Fruit fly (Drosophila melanogaster) whole organism, embryonic: ENCODE measurements around the gene Acp63F.

Source experiments
- C15 ChIP-seq: fragments of 200-800 bp; sonication (Bioruptor generic); IDR thresholded peaks from 3 replicates; pipeline ENCODE4 v1.3.6; 2022; ENCODE audit warnings: missing biosample characterization, missing genetic modification characterization
- CG11093 ChIP-seq: fragments of 200-800 bp; sonication (Bioruptor generic); IDR thresholded peaks from 3 replicates; pipeline ENCODE4 v1.3.6; 2022; ENCODE audit warnings: missing biosample characterization, missing genetic modification characterization
- CG14050 ChIP-seq: fragments of 200-800 bp; sonication (Bioruptor generic); IDR thresholded peaks from 3 replicates; pipeline ENCODE4 v1.3.6; 2022; ENCODE audit warnings: missing biosample characterization, missing genetic modification characterization
- CG15269 ChIP-seq: fragments of 200-800 bp; sonication (Bioruptor generic); optimal IDR thresholded peaks from 2 replicates; lab custom pipeline; 2018; ENCODE audit warnings: missing biosample characterization, mild to moderate bottlenecking, missing genetic modification characterization, moderate library complexity
- CG17802 ChIP-seq: fragments of 200-800 bp; sonication (Bioruptor generic); optimal IDR thresholded peaks from 2 replicates; lab custom pipeline; 2018; ENCODE audit warnings: missing biosample characterization, mild to moderate bottlenecking, missing genetic modification characterization, moderate library complexity
- CG18262 ChIP-seq: fragments of 200-800 bp; optimal IDR thresholded peaks from 3 replicates; lab custom pipeline; 2019; ENCODE audit warnings: missing biosample characterization, mild to moderate bottlenecking, missing genetic modification characterization, moderate library complexity
- CG2678 ChIP-seq: fragments of 200-800 bp; sonication (Bioruptor generic); optimal IDR thresholded peaks from 3 replicates; lab custom pipeline; 2019; ENCODE audit warnings: missing biosample characterization, mild to moderate bottlenecking, missing genetic modification characterization, moderate library complexity
- CG2875 ChIP-seq: fragments of 200-800 bp; sonication (Bioruptor generic); optimal IDR thresholded peaks from 2 replicates; lab custom pipeline; 2017; ENCODE audit warnings: missing biosample characterization, mild to moderate bottlenecking, missing genetic modification characterization, missing genetic modification reagents
- CG3838 ChIP-seq: fragments of 200-800 bp; sonication (Bioruptor generic); optimal IDR thresholded peaks from 3 replicates; lab custom pipeline; 2016; ENCODE audit warnings: missing biosample characterization, missing genetic modification characterization
- CG4282 ChIP-seq: fragments of 200-800 bp; sonication (Bioruptor generic); optimal IDR thresholded peaks from 2 replicates; lab custom pipeline; 2016; ENCODE audit warnings: missing biosample characterization, missing genetic modification characterization
- CG4707 ChIP-seq: fragments of 200-800 bp; sonication (Bioruptor generic); optimal IDR thresholded peaks from 2 replicates; lab custom pipeline; 2018; ENCODE audit warnings: missing biosample characterization, mild to moderate bottlenecking, missing genetic modification characterization, moderate library complexity
- CG6683 ChIP-seq: fragments of 200-800 bp; sonication (Bioruptor generic); optimal IDR thresholded peaks from 2 replicates; lab custom pipeline; 2017; ENCODE audit warnings: missing biosample characterization, mild to moderate bottlenecking, missing genetic modification characterization, missing genetic modification reagents
- CG6791 ChIP-seq: fragments of 200-800 bp; sonication (Bioruptor generic); IDR thresholded peaks from 3 replicates; pipeline ENCODE4 v1.3.6; 2022; ENCODE audit warnings: missing biosample characterization, missing genetic modification characterization; ENCODE audit not compliant: partially characterized antibody
- CG8290 ChIP-seq, 3 experiments: fragments of 200-800 bp; sonication (Bioruptor generic); optimal IDR thresholded peaks; 2 replicates each; lab custom pipeline; 2016 to 2019; ENCODE audit warnings: missing biosample characterization in 3 of 3, missing genetic modification characterization in 3 of 3, mild to moderate bottlenecking in 2 of 3, moderate library complexity in 1 of 3
- CkIIα-i1 ChIP-seq: fragments of 200-800 bp; sonication (Bioruptor generic); IDR thresholded peaks from 2 replicates; pipeline ENCODE4 v1.3.6; 2022; ENCODE audit warnings: missing biosample characterization, missing genetic modification characterization
- Dbx ChIP-seq: fragments of 200-800 bp; sonication (Bioruptor generic); IDR thresholded peaks from 3 replicates; pipeline ENCODE4 v1.3.6; 2022; ENCODE audit warnings: missing biosample characterization, missing genetic modification characterization
- Dll ChIP-seq: fragments of 200-800 bp; sonication (Bioruptor generic); IDR thresholded peaks from 4 replicates; pipeline ENCODE4 v1.3.6; 2022; ENCODE audit warnings: missing biosample characterization, missing genetic modification characterization; ENCODE audit not compliant: partially characterized antibody
- Hr39 ChIP-seq: fragments of >200 bp; optimal IDR thresholded peaks from 2 replicates; lab custom pipeline; 2017
- Jarid2 ChIP-seq: fragments of 200-800 bp; sonication (Bioruptor generic); optimal IDR thresholded peaks from 3 replicates; lab custom pipeline; 2017; ENCODE audit warnings: mild to moderate bottlenecking, missing biosample characterization, missing genetic modification reagents, missing genetic modification characterization
- Kr ChIP-seq: fragments of 200-800 bp; sonication (Bioruptor generic); optimal IDR thresholded peaks from 2 replicates; lab custom pipeline; 2017; ENCODE audit warnings: missing biosample characterization, mild to moderate bottlenecking, missing genetic modification characterization
- Mes4 ChIP-seq: fragments of 200-800 bp; sonication (Bioruptor generic); optimal IDR thresholded peaks from 2 replicates; lab custom pipeline; 2016; ENCODE audit warnings: missing biosample characterization, missing genetic modification characterization
- NFAT ChIP-seq: fragments of 200-800 bp; sonication (Bioruptor generic); IDR thresholded peaks from 2 replicates; pipeline ENCODE4 v1.3.6; 2022; ENCODE audit warnings: missing biosample characterization, missing genetic modification characterization
- Nf-YA ChIP-seq: fragments of 200-800 bp; sonication (Bioruptor generic); IDR thresholded peaks from 2 replicates; pipeline ENCODE4 v1.3.6; 2022; ENCODE audit warnings: missing biosample characterization, missing genetic modification characterization
- Rfx ChIP-seq: fragments of 200-800 bp; sonication (Bioruptor generic); IDR thresholded peaks from 2 replicates; pipeline ENCODE4 v1.3.6; 2022; ENCODE audit warnings: missing biosample characterization, missing genetic modification characterization
- Six4 ChIP-seq: fragments of 200-800 bp; sonication (Bioruptor generic); optimal IDR thresholded peaks from 2 replicates; lab custom pipeline; 2016; ENCODE audit warnings: missing biosample characterization, missing genetic modification characterization
- Sox102F ChIP-seq: fragments of 200-800 bp; sonication (Bioruptor generic); optimal IDR thresholded peaks from 2 replicates; lab custom pipeline; 2018; ENCODE audit warnings: missing biosample characterization, mild to moderate bottlenecking, missing genetic modification characterization, moderate library complexity
- Xrp1 ChIP-seq: fragments of 200-800 bp; sonication (Bioruptor generic); IDR thresholded peaks from 2 replicates; pipeline ENCODE4 v1.3.6; 2022; ENCODE audit warnings: missing biosample characterization, missing genetic modification characterization
- ap ChIP-seq: fragments of 200-800 bp; sonication (Bioruptor generic); IDR thresholded peaks from 2 replicates; pipeline ENCODE4 v1.3.6; 2022; ENCODE audit warnings: missing biosample characterization, missing genetic modification characterization
- ash1 ChIP-seq: fragments of 200-800 bp; sonication (Bioruptor generic); optimal IDR thresholded peaks from 2 replicates; lab custom pipeline; 2018; ENCODE audit warnings: missing biosample characterization, mild to moderate bottlenecking, missing genetic modification characterization
- bab2 ChIP-seq: fragments of 200-800 bp; sonication (Bioruptor generic); optimal IDR thresholded peaks from 2 replicates; lab custom pipeline; 2016; ENCODE audit warnings: missing biosample characterization, missing genetic modification characterization
- bcd ChIP-seq: fragments of 200-800 bp; sonication (Bioruptor generic); optimal IDR thresholded peaks from 2 replicates; lab custom pipeline; 2017; ENCODE audit warnings: missing biosample characterization, mild to moderate bottlenecking, missing genetic modification characterization
- caup ChIP-seq: fragments of 200-800 bp; sonication (Bioruptor generic); optimal IDR thresholded peaks from 3 replicates; lab custom pipeline; 2017; ENCODE audit warnings: missing biosample characterization, mild to moderate bottlenecking, missing genetic modification characterization, moderate library complexity; ENCODE audit not compliant: severe bottlenecking
- croc ChIP-seq: fragments of 200-800 bp; sonication (Bioruptor generic); conservative IDR thresholded peaks from 3 replicates; pipeline ENCODE4 v1.3.6; 2022; ENCODE audit warnings: missing biosample characterization, missing genetic modification characterization
- cwo ChIP-seq: fragments of 200-800 bp; sonication (Bioruptor generic); optimal IDR thresholded peaks from 3 replicates; lab custom pipeline; 2017; ENCODE audit warnings: missing biosample characterization, missing genetic modification characterization, mild to moderate bottlenecking, moderate library complexity, missing genetic modification reagents
- dan ChIP-seq: fragments of 200-800 bp; sonication (Bioruptor generic); IDR thresholded peaks from 2 replicates; pipeline ENCODE4 v1.3.6; 2022; ENCODE audit warnings: missing biosample characterization, missing genetic modification characterization
- dmrt99B ChIP-seq: fragments of 200-800 bp; sonication (Bioruptor generic); optimal IDR thresholded peaks from 2 replicates; lab custom pipeline; 2018; ENCODE audit warnings: missing biosample characterization, mild to moderate bottlenecking, missing genetic modification characterization, moderate library complexity
- klu ChIP-seq: fragments of 200-800 bp; sonication (Bioruptor generic); IDR thresholded peaks from 2 replicates; pipeline ENCODE4 v1.3.6; 2022; ENCODE audit warnings: missing biosample characterization, missing genetic modification characterization
- mirr ChIP-seq: fragments of 200-800 bp; sonication (Bioruptor generic); optimal IDR thresholded peaks from 3 replicates; lab custom pipeline; 2018; ENCODE audit warnings: missing biosample characterization, mild to moderate bottlenecking, missing genetic modification characterization
- mld ChIP-seq: fragments of 200-800 bp; sonication (Bioruptor generic); IDR thresholded peaks from 3 replicates; pipeline ENCODE4 v1.3.6; 2022; ENCODE audit warnings: missing biosample characterization, missing genetic modification characterization; ENCODE audit not compliant: partially characterized antibody
- nerfin-1 ChIP-seq: fragments of 200-800 bp; sonication (Bioruptor generic); optimal IDR thresholded peaks from 3 replicates; lab custom pipeline; 2019; ENCODE audit warnings: missing biosample characterization, mild to moderate bottlenecking, missing genetic modification characterization, moderate library complexity
- oc ChIP-seq: fragments of 200-800 bp; sonication (Bioruptor generic); optimal IDR thresholded peaks from 2 replicates; lab custom pipeline; 2018; ENCODE audit warnings: missing biosample characterization, mild to moderate bottlenecking, missing genetic modification characterization, moderate library complexity
- p53 ChIP-seq: fragments of 200-800 bp; sonication (Bioruptor generic); optimal IDR thresholded peaks from 2 replicates; lab custom pipeline; 2016; ENCODE audit warnings: missing biosample characterization, missing genetic modification characterization
- repo ChIP-seq: fragments of 200-800 bp; sonication (Bioruptor generic); optimal IDR thresholded peaks from 2 replicates; lab custom pipeline; 2016; ENCODE audit warnings: missing biosample characterization, missing genetic modification characterization
- sim ChIP-seq: fragments of 200-800 bp; sonication (Bioruptor generic); IDR thresholded peaks from 2 replicates; pipeline ENCODE4 v1.3.6; 2022; ENCODE audit warnings: missing biosample characterization, missing genetic modification characterization
- slp2 ChIP-seq: fragments of 200-800 bp; sonication (Bioruptor generic); optimal IDR thresholded peaks from 2 replicates; lab custom pipeline; 2016; ENCODE audit warnings: missing biosample characterization, missing genetic modification characterization
- ssp ChIP-seq: fragments of 200-800 bp; sonication (Bioruptor generic); IDR thresholded peaks from 2 replicates; pipeline ENCODE4 v1.3.6; 2022; ENCODE audit warnings: missing biosample characterization, missing genetic modification characterization
- sug ChIP-seq: fragments of 200-800 bp; optimal IDR thresholded peaks from 2 replicates; lab custom pipeline; 2019; ENCODE audit warnings: missing biosample characterization, mild to moderate bottlenecking, missing genetic modification characterization, moderate library complexity
- tx ChIP-seq: fragments of 200-800 bp; sonication (Bioruptor generic); optimal IDR thresholded peaks from 2 replicates; lab custom pipeline; 2016; ENCODE audit warnings: missing biosample characterization, missing genetic modification characterization
- wek ChIP-seq: fragments of 200-800 bp; sonication (Bioruptor generic); optimal IDR thresholded peaks from 3 replicates; lab custom pipeline; 2018; ENCODE audit warnings: missing biosample characterization, mild to moderate bottlenecking, missing genetic modification characterization, moderate library complexity
- zen ChIP-seq: fragments of 200-800 bp; sonication (Bioruptor generic); optimal IDR thresholded peaks from 3 replicates; lab custom pipeline; 2018; ENCODE audit warnings: missing biosample characterization, mild to moderate bottlenecking, missing genetic modification characterization, moderate library complexity
- zfh2 ChIP-seq: fragments of 200-800 bp; sonication (Bioruptor generic); optimal IDR thresholded peaks from 2 replicates; lab custom pipeline; 2016; ENCODE audit warnings: missing biosample characterization, missing genetic modification characterization

Gene Acp63F

DNA sequence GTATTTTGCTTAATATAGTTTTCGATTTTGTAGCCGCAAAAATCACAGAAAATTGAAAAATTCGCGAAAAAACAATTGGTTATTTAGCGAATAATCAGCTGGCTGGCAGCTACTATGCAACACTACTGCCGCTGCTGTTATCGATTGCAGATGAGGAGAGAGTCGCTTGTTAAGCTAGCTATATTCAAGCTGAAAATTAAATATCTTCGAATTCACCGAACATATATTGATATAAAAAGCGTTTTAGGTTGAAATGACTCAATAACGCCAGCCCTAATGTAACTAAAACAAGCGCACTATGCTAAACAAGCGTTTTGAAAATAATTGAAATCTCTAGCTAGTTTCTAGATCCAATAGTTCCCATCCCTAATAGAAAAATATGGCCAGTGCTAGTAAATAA is 9.8 kb downstream of the Acp63F start, which contains the start of the genes CG32264, ntc and IntS10 (continued):
- TF ChIP-seq bab2 (peak; percentile 74), sim (GFP tag; lab: Robert Waterston, UW) (no peak), CG17802 (tag; lab: Kevin White, UChicago) (no peak), mirr (peak; percentile 35), C15 (GFP tag; lab: Robert Waterston, UW) (no peak), wek (GFP tag; lab: Kevin White, UChicago) (no peak), CkIIα-i1 (no peak), CG11093 (GFP tag; lab: Robert Waterston, UW) (peak; percentile 43; the same call in 1 of the 3 replicates), Kr (no peak), CG18262 (tag; lab: Kevin White, UChicago) (peak; percentile 41), Hr39 (lab: Kevin White, UChicago) (no peak), CG2678 (tag; lab: Kevin White, UChicago) (peak; percentile 76), Jarid2 (no peak), ssp (GFP tag; lab: Robert Waterston, UW) (peak; percentile 32), dan (GFP tag; lab: Robert Waterston, UW) (no peak), CG2875 (GFP tag; lab: Kevin White, UChicago) (no peak), caup (peak; percentile 77), CG4282 (peak; percentile 64), Rfx (GFP tag; lab: Robert Waterston, UW) (peak; percentile 73), oc (tag; lab: Kevin White, UChicago) (no peak), CG14050 (GFP tag; lab: Robert Waterston, UW) (peak; percentile 29; the same call in 1 of the 3 replicates), Mes4 (GFP tag; lab: Kevin White, UChicago) (peak; percentile 49), Nf-YA (GFP tag; lab: Robert Waterston, UW) (no peak), CG6683 (GFP tag; lab: Kevin White, UChicago) (peak; percentile 17), zfh2 (GFP tag; lab: Kevin White, UChicago) (peak; percentile 91), ash1 (no peak), Dll (GFP tag; lab: Robert Waterston, UW) (peak; percentile 73; the same call in 3 of the 4 replicates), Xrp1 (GFP tag; lab: Robert Waterston, UW) (0 out of 2 replicates have a peak, but pooled peaks have one; percentile 51), ap (GFP tag; lab: Robert Waterston, UW) (peak; percentile 21; the same call in 1 of the 2 replicates), Six4 (peak; percentile 45)
- TF ChIP-seq, all 482 proteins: peak for 304

DNA sequence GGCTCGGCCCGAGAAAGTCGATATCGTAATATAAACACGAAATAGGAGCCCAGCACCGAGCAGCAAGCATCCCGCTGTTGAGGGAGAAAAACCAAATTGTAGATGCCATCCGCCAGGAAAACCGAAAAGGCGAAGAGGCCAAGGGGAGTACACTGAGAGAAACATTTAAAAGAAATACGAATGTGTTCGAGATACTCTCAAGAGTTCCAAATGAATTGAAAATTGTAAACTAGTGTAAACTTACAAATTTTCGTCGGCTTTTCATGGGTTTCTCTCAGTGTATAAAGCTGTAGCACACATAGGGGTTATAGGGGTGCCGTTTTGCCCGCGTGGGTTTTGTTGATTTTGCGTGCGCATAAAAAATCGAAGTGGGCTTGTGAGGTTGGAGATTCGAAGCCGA is 13.5 kb downstream of the Acp63F start:
- no peak for TF ChIP-seq CG6791
- TF ChIP-seq Sox102F (GFP tag; lab: Kevin White, UChicago), result peak; percentile 74
- TF ChIP-seq p53 (GFP tag; lab: Kevin White, UChicago), result no peak
- no peak for TF ChIP-seq mld
- peak; percentile 64 for TF ChIP-seq tx (GFP tag; lab: Kevin White, UChicago)
- peak; percentile 84 for TF ChIP-seq sug
- TF ChIP-seq slp2, result peak; percentile 32
- TF ChIP-seq zen (tag; lab: Kevin White, UChicago), result no peak
- peak; percentile 70 for TF ChIP-seq cwo (GFP tag; lab: Kevin White, UChicago)
- peak; percentile 80 for TF ChIP-seq NFAT
- TF ChIP-seq nerfin-1, result peak; percentile 1
- TF ChIP-seq CG4707 (GFP tag; lab: Kevin White, UChicago), result peak; percentile 21
- TF ChIP-seq CG15269 (tag; lab: Kevin White, UChicago), result peak; percentile 84
- TF ChIP-seq repo (GFP tag; lab: Kevin White, UChicago), result peak; percentile 32
- no peak for TF ChIP-seq CG8290 (GFP tag; optimal IDR thresholded peaks at IDR 0.05; lab: Kevin White, UChicago)
- peak in 1 of 2 experiments; percentile 95 for TF ChIP-seq CG8290 (tag; optimal IDR thresholded peaks at IDR 0.05; lab: Kevin White, UChicago)
- peak; percentile 24; the same call in 1 of the 3 replicates for TF ChIP-seq croc
- peak; percentile 63 for TF ChIP-seq bab2
- peak; percentile 73 for TF ChIP-seq bcd (GFP tag; lab: Kevin White, UChicago)
- TF ChIP-seq Dbx (GFP tag; lab: Robert Waterston, UW), result peak; percentile 88
- peak; percentile 71 for TF ChIP-seq dmrt99B
- peak; percentile 66 for TF ChIP-seq klu (GFP tag; lab: Robert Waterston, UW)
- TF ChIP-seq CG3838, result peak; percentile 4
